Fruit fly (Drosophila melanogaster): ENCODE results near the gene CG34011.
A peak's percentile ranks its signal among the peaks of the same experiment; 100 is the strongest.

Gene CG34011

dm6 chr2L:5716580-5716979 lies at the start of gene CG34011, which contains the start of gene CG14007:
TSS of gene CG34011 (plus strand) at chr2L:5716701.
TSS of gene CG14007 (minus strand) at chr2L:5716680.
- TF ChIP-seq CG17801 (GFP tag; optimal IDR thresholded peaks at IDR 0.05; ENCODE audit: partially characterized antibody): no peak

- no peak for TF ChIP-seq CG17801 (GFP tag; optimal IDR thresholded peaks at IDR 0.05; ENCODE audit: partially characterized antibody)
Observed at dm6 chr2L:5678282-5678681, 38.2 kb upstream of the CG34011 start, which contains the start of gene CG12511. TSS of gene CG12511 (plus strand) at chr2L:5678582.

DNA sequence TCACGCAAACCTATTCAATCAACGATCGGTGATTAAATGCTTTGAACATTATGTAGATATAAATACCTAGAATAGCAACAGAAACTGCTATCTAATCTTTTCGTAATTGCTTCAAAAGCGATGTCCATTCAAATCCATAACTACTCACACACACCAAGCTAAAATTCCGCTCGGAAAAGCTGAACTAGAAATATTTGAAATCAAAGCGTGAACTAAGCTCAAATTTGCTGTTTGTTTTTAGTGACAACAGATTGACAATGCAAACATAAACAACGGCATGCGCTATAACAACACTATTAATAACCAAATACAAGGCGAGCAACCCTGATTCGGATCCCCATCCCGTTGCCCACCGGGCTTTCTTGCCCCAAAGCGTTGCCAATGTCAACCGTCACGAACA lies 10.4 kb upstream of the CG34011 start, which contains the start of gene CG7236:
Gene CG7236, plus strand, starts transcription at position 301 of the 400 bp plus-strand sequence.
- no peak for TF ChIP-seq CG17801 (GFP tag; optimal IDR thresholded peaks at IDR 0.05; ENCODE audit: partially characterized antibody)

DNA sequence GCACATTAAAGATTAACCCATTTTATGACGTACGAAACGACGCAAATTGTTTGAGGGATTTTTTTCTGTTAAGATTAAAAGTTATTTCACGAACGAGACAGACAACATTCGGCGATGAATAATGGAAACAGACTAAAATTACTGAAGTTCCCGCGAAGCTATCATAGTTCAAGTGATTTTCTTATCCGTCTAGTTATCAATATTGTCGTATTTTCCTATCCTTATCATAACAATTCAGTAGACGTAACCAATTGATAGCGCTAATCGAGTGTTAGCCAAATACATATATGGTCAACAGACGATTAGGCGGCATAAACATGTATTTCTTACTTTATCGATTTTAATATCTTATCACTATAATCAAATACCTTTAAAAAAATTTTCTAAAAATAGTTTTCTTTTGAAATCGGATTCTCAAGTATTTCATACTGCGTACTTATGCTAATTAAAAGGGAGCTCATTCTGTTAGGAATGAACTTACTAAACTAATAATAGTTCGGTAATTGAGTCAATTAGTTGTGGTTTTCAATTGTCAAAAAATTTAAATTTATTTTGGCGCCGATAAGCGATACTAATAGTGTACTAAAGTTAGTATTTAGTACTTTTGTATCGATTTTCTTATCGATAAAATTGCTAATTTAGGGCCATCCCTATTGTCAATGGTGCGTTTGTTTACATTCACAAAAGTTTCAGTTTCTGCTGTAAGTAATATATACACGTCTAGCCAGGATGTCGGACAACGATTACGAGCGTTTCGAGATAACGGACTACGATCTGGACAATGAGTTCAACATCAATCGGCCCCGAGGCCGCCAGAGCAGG lies 4.1 kb downstream of the CG34011 start, which contains the start of the genes CG11149 and sip1:
Gene CG11149, minus strand, starts transcription at position 493 of the 822 bp plus-strand sequence.
Gene sip1, plus strand, starts transcription at position 645 of the 822 bp plus-strand sequence.
- no peak for TF ChIP-seq CG17801 (GFP tag; optimal IDR thresholded peaks at IDR 0.05; ENCODE audit: partially characterized antibody)

DNA sequence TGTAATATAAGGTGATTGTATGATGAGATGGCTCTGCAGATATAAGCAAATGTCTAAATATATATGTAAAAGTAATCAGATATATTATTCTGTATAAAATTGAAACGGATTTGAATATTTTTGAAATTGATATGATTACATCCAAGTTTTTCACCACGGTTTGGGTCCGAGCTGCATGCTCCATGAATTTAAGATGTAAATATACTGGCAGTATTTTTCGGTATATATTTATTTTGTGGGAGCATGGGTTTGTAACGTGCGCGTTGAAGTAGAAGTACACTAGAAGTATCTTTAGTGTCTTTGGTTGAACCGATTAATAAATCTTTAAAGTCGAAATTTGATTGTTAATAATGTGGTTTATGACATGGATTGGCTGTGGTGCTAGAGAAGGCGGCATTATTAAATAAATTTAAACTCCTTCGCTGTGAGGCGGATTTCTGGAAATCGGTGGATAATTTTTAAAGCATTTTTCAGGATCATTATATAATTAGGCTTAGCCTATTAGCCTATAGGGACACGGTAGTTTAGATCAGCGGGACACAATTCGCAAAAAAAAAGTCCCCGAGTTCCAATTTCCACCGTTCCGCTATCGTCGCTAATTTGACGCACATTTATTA lies 7.5 kb downstream of the CG34011 start:
- no peak for TF ChIP-seq CG17801 (GFP tag; optimal IDR thresholded peaks at IDR 0.05; ENCODE audit: partially characterized antibody)

DNA sequence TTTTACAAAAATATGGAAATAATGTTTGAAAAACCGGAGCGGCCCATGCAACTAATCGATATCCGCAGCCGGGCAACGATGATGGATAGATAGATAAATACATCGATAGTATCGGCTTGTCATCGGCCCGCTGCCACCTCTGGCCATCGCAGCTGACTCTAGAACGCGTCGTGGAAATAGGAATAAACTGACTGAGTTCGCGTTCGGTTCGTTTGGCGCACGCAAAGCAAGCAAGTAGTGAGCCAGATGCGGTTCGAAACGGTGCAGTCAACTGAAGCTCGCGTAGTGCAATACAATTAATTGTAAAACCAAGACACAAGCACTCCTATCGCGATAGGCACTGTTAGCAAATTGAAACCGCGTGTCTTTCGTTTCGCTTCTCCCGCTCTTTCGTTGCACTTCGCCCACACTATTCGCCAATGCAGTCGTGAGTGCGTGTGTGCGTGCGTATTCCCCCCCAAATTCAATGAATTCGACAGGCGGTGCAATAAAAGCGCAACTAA lies 8.1 kb downstream of the CG34011 start, which contains the start of gene CG11030:
Gene CG11030, plus strand, starts transcription at position 136 of the 503 bp plus-strand sequence.
- TF ChIP-seq CG17801 (GFP tag; optimal IDR thresholded peaks at IDR 0.05; ENCODE audit: partially characterized antibody): peak; percentile 53

DNA sequence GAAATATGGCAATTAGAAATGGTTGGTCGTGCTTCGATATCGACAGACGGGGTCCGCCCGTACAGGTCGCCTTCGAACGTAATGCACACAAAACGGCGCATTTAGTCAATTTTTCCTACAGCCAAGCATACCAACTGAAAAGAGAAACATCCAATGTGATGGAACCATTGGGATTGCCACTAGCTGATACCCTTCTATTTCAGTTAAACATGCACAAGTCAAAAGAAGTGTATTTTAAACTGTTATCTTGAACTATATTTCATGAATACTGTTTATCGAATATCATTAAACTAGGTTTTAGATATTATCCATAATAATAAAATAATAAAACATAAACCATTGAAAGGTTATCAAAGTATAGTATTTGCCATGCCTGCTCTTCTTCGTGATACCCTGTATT lies 9.5 kb downstream of the CG34011 start:
- TF ChIP-seq CG17801 (GFP tag; optimal IDR thresholded peaks at IDR 0.05; ENCODE audit: partially characterized antibody): no peak

DNA sequence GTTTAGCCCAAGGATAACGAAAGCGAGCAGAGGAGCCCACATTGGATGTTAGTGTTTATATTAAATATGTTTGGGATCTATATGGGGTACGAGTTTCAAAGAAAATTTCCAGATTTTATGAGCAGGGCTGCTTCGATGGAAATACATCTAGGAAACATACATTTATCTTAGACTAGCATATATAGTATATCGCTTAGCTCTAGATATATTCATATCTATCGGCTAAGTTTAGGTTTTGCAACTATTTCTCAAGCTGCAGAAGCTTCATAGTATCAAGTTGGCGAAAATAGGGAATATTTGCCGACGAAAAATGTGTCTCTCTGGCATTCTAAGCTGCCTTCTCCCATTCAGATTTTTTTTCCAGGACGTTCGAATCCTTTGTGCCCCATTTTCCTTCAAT lies 12.2 kb downstream of the CG34011 start, which contains the start of gene CG14006:
Gene CG14006, minus strand, starts transcription at position 101 of the 400 bp plus-strand sequence.
- TF ChIP-seq CG17801 (GFP tag; optimal IDR thresholded peaks at IDR 0.05; ENCODE audit: partially characterized antibody): no peak

dm6 chr2L:5730432-5730831 lies 13.9 kb downstream of the CG34011 start:
- no peak for TF ChIP-seq CG17801 (GFP tag; optimal IDR thresholded peaks at IDR 0.05; ENCODE audit: partially characterized antibody)

DNA sequence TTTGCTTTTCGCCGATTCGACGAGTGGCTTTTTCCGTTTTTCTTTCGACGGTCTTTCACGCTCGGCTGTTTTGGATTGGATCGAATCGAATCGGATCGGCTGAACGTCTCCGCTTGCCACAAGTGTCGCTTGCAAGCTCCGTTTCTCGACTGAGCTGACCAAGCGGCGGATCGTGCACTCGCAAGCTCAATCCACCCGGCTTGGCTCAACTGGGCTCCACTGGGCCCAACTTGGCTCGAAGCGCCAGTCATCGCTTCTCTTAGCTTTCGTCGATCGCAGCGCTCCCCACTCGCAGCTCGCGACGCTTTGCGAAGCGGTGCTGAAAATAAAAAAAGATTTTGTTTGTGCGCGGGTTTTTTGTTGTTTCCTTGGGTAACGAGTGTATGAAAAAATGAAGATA lies 24.2 kb downstream of the CG34011 start:
- TF ChIP-seq CG17801 (GFP tag; optimal IDR thresholded peaks at IDR 0.05; ENCODE audit: partially characterized antibody): no peak

DNA sequence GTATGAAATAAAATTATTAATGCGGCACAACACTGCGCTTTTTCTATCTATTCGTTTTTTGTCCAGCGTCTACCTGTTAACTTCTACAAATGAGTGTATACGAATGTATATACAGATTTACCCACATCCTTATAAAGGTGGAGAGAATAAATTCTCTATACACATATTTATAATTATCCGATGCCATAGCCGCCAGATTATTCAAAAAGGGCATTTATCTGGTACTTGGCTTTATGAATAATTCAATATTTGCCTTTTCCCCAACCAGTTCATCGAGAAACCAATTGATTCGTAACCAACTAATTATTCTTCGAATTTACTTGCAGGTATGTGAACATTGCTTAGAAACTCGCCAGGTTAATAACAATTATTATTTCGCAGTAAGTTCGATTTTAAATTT lies 24.6 kb downstream of the CG34011 start, which contains the start of gene CG11147:
Gene CG11147, minus strand, starts transcription at position 101 of the 400 bp plus-strand sequence.
- no peak for TF ChIP-seq CG17801 (GFP tag; optimal IDR thresholded peaks at IDR 0.05; ENCODE audit: partially characterized antibody)

dm6 chr2L:5742437-5742836 lies 25.9 kb downstream of the CG34011 start:
- no peak for TF ChIP-seq CG17801 (GFP tag; optimal IDR thresholded peaks at IDR 0.05; ENCODE audit: partially characterized antibody)

DNA sequence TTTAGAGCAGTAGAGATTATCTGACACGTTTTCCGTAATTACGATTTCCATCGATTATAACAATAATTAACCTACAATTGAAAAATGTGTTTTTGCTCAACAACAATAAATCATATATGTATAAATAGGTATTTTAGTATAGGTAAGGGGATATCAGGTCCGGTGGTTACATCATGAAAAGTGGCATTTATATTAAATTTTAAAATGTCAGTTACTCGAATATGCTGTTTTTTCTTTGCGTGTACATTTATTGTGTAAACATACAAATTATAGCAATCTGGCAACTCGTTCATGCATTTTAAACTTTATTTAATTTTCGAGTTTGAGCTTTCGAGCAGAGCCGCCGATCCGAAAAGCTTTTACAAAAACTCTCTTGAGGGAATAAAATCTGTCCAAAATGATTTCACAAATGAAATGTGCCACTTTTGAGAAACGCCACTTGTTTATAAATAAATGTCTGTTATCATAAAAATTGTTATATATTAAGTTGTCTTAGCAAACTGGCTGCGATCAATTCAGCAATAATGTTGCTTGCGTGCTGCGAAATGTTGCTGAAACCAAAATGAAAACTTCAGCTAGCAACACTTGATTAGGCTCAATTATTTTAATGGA lies 27.1 kb downstream of the CG34011 start:
- peak; percentile 19 for TF ChIP-seq CG17801 (GFP tag; optimal IDR thresholded peaks at IDR 0.05; ENCODE audit: partially characterized antibody)

DNA sequence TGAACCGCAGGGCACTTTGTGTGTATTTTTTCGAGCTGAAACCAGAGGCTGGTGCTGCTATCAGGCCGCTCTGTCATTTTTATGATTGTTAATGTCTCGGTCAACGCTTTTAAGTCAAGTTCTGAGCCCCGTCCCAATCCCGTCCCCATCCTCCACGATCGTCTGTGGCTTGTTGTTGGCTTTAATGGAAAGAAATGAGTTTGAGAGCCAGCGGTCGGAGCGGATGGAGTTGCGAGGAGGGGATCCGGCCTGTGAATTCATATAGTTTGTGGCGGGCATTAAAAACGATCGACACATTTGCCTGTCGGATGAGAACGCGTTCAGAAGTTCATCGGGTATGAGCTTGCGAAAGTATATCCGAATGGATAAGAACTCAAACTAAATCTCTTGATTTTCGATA lies 29.4 kb downstream of the CG34011 start, which contains the start of gene CG11029:
Gene CG11029, plus strand, starts transcription at position 301 of the 400 bp plus-strand sequence.
- TF ChIP-seq CG17801 (GFP tag; optimal IDR thresholded peaks at IDR 0.05; ENCODE audit: partially characterized antibody): no peak

- no peak for TF ChIP-seq CG17801 (GFP tag; optimal IDR thresholded peaks at IDR 0.05; ENCODE audit: partially characterized antibody)
Observed at dm6 chr2L:5748188-5748587, 31.7 kb downstream of the CG34011 start.

Data from ovary, adult (tissue).